Worm (Caenorhabditis elegans) whole organism, mixed stage, embryonic: ENCODE measurements around the gene snf-3.

Source experiments
- elt-3 ChIP-seq: fragments of 150-350 bp; optimal IDR thresholded peaks from 2 replicates; lab custom pipeline; 2014; ENCODE audit warnings: missing biosample characterization, missing genetic modification characterization
- lin-13 ChIP-seq: fragments of 150-350 bp; optimal IDR thresholded peaks from 2 replicates; lab custom pipeline; 2014; ENCODE audit warnings: missing biosample characterization, missing genetic modification characterization
- lsy-2 ChIP-seq: fragments of 150-350 bp; optimal IDR thresholded peaks from 2 replicates; lab custom pipeline; 2014; ENCODE audit warnings: missing biosample characterization, missing genetic modification characterization
- mab-5 ChIP-seq: fragments of 150-350 bp; optimal IDR thresholded peaks from 2 replicates; lab custom pipeline; 2014; ENCODE audit warnings: missing biosample characterization, missing genetic modification characterization
- mep-1 ChIP-seq: fragments of 150-350 bp; optimal IDR thresholded peaks from 2 replicates; lab custom pipeline; 2017; ENCODE audit warnings: missing biosample characterization, missing genetic modification reagents, missing genetic modification characterization, inconsistent platforms
- nhr-237 ChIP-seq: fragments of 150-350 bp; optimal IDR thresholded peaks from 2 replicates; lab custom pipeline; 2014; ENCODE audit warnings: missing biosample characterization, missing genetic modification characterization
- nhr-76 ChIP-seq: sonication (generic microtip); optimal IDR thresholded peaks from 2 replicates; lab custom pipeline; 2017; ENCODE audit warnings: missing biosample characterization, missing genetic modification characterization
- unc-39 ChIP-seq: fragments of 150-350 bp; optimal IDR thresholded peaks from 2 replicates; lab custom pipeline; 2014; ENCODE audit warnings: missing biosample characterization, missing genetic modification characterization
- ztf-11 ChIP-seq: fragments of 150-350 bp; optimal IDR thresholded peaks from 2 replicates; lab custom pipeline; 2014; ENCODE audit warnings: missing biosample characterization, missing genetic modification characterization

DNA sequence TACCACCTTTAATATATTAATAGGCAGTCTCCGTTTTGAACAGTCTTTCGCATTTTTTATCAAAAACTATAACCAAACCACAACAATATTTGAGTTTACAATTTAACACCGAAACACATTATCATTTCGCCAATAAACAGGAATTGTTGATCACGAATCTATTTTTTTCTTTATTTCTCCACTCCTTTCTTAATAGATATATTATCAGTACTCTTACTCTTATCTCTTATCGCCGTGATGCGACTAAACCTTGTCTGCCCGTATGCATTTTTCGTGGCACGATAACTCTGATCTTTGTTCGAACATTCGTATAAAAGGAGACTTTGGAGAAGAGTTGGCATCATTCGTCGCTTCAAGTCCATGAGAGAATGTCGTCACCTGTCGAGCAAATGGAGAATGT, 35.0 kb upstream of the snf-3 start:
- no peak for TF ChIP-seq nhr-237 (tag; lab: Kevin White, UChicago)
- TF ChIP-seq lsy-2, result no peak
- no peak for TF ChIP-seq mab-5 (tag; lab: Kevin White, UChicago)
- TF ChIP-seq lin-13, result no peak
- no peak for TF ChIP-seq mep-1 (tag; lab: Kevin White, UChicago)
- no peak for TF ChIP-seq elt-3
- no peak for TF ChIP-seq unc-39 (tag; lab: Kevin White, UChicago)
- TF ChIP-seq ztf-11 (tag; lab: Kevin White, UChicago), result no peak
- TF ChIP-seq nhr-76 (tag; lab: Kevin White, UChicago), result no peak
